Fruit fly (Drosophila melanogaster) whole organism, pupa: Measurements from ENCODE around the gene CG12229.
A peak's percentile ranks its signal among the peaks of the same experiment; 100 is the strongest.

Experiments used
- CG10348 ChIP-seq: fragments of 200-800 bp; sonication (Bioruptor generic); IDR thresholded peaks from 2 replicates; pipeline ENCODE4 v1.3.6; 2022; ENCODE audit warnings: missing biosample characterization, missing genetic modification characterization
- CG12605 ChIP-seq: fragments of 200-800 bp; sonication (Bioruptor generic); IDR thresholded peaks from 2 replicates; pipeline ENCODE4 v1.3.6; 2022; ENCODE audit warnings: missing biosample characterization, missing genetic modification characterization
- CG13204 ChIP-seq: fragments of 200-800 bp; sonication (Bioruptor generic); optimal IDR thresholded peaks from 2 replicates; lab custom pipeline; 2018; ENCODE audit warnings: missing biosample characterization, mild to moderate bottlenecking, missing genetic modification characterization, moderate library complexity
- CG17806 ChIP-seq: fragments of 200-800 bp; sonication (Bioruptor generic); optimal IDR thresholded peaks from 2 replicates; lab custom pipeline; 2018; ENCODE audit warnings: missing biosample characterization, mild to moderate bottlenecking, missing genetic modification characterization, moderate library complexity
- CG32121 ChIP-seq: fragments of 200-800 bp; sonication (Bioruptor generic); IDR thresholded peaks from 2 replicates; pipeline ENCODE4 v1.3.6; 2022; ENCODE audit warnings: missing biosample characterization, missing genetic modification characterization
- CG34367 ChIP-seq: fragments of 200-800 bp; sonication (Bioruptor generic); optimal IDR thresholded peaks from 2 replicates; lab custom pipeline; 2018; ENCODE audit warnings: missing biosample characterization, mild to moderate bottlenecking, missing genetic modification characterization
- CG4496 ChIP-seq: fragments of 200-800 bp; sonication (Bioruptor generic); IDR thresholded peaks from 3 replicates; pipeline ENCODE4 v1.3.6; 2022; ENCODE audit warnings: missing biosample characterization, missing genetic modification characterization
- CG8159 ChIP-seq: fragments of 200-800 bp; sonication (Bioruptor generic); optimal IDR thresholded peaks from 3 replicates; lab custom pipeline; 2018; ENCODE audit warnings: missing biosample characterization, mild to moderate bottlenecking, missing genetic modification characterization, moderate library complexity
- CG8301 ChIP-seq: fragments of 200-800 bp; sonication (Bioruptor generic); optimal IDR thresholded peaks from 2 replicates; lab custom pipeline; 2018; ENCODE audit warnings: missing biosample characterization, mild to moderate bottlenecking, missing genetic modification characterization
- CG9948 ChIP-seq: fragments of 200-800 bp; sonication (Bioruptor generic); optimal IDR thresholded peaks from 2 replicates; lab custom pipeline; 2018; ENCODE audit warnings: missing biosample characterization, mild to moderate bottlenecking, missing genetic modification characterization, moderate library complexity
- D1 ChIP-seq: fragments of 200-800 bp; sonication (Bioruptor generic); optimal IDR thresholded peaks from 2 replicates; lab custom pipeline; 2018; ENCODE audit warnings: missing biosample characterization, mild to moderate bottlenecking, missing genetic modification characterization, moderate library complexity
- EcR ChIP-seq: fragments of 200-800 bp; sonication (Bioruptor generic); optimal IDR thresholded peaks from 3 replicates; lab custom pipeline; 2019; ENCODE audit warnings: missing biosample characterization, missing genetic modification characterization, mild to moderate bottlenecking, moderate library complexity, missing genetic modification reagents
- Ets98B ChIP-seq: fragments of 200-800 bp; sonication (Bioruptor generic); IDR thresholded peaks from 2 replicates; pipeline ENCODE4 v1.3.6; 2022; ENCODE audit warnings: missing biosample characterization, missing genetic modification characterization
- Pif1A ChIP-seq: fragments of 200-800 bp; sonication (Bioruptor generic); optimal IDR thresholded peaks from 3 replicates; lab custom pipeline; 2016; ENCODE audit warnings: missing biosample characterization, missing genetic modification characterization
- Pif1B ChIP-seq: fragments of 200-800 bp; sonication (Bioruptor generic); optimal IDR thresholded peaks from 3 replicates; lab custom pipeline; 2016; ENCODE audit warnings: missing biosample characterization, missing genetic modification characterization
- Snoo ChIP-seq: fragments of 200-800 bp; sonication (Bioruptor generic); optimal IDR thresholded peaks from 3 replicates; lab custom pipeline; 2017; ENCODE audit warnings: missing biosample characterization, mild to moderate bottlenecking, missing genetic modification characterization, inconsistent platforms
- fd96Ca ChIP-seq: fragments of 200-800 bp; sonication (Bioruptor generic); IDR thresholded peaks from 3 replicates; pipeline ENCODE4 v1.3.6; 2022; ENCODE audit warnings: missing biosample characterization, missing genetic modification characterization
- gl ChIP-seq: fragments of 200-800 bp; sonication (Bioruptor generic); optimal IDR thresholded peaks from 2 replicates; lab custom pipeline; 2018; ENCODE audit warnings: missing biosample characterization, mild to moderate bottlenecking, missing genetic modification characterization
- rn ChIP-seq: fragments of 200-800 bp; sonication (Bioruptor generic); IDR thresholded peaks from 2 replicates; pipeline ENCODE4 v1.3.6; 2022; ENCODE audit warnings: missing biosample characterization, missing genetic modification characterization

Gene CG12229

DNA sequence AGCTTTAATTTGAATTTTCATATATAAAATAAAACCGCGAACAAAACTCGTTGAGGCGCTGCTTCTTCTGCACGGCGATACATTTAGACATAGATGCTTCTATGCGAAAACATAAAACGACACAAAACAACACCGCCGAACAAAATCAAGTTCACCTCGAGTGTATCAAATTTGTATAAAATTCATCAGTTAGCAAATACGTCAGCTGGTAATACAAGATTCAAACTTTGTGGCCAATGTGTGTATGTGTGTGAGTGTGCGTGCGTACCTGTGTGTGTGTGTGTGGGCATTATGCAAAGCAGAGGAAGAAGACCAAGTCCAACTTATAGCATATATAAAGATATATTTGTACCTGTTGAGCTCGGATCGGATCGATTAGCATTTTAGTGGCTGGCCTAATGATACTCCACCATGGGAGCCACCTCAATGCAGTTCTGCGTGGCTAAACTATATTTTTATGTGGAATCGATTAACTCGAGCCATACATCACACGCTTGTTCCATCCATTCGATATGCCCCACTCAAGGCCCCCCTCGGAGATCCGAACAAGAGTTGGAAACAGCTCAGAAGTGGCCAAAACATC lies 41.7 kb downstream of the CG12229 start:
- TF ChIP-seq CG8159, result no peak
- no peak for TF ChIP-seq CG32121 (GFP tag; lab: Robert Waterston, UW)
- no peak for TF ChIP-seq CG17806 (tag; lab: Kevin White, UChicago)

DNA sequence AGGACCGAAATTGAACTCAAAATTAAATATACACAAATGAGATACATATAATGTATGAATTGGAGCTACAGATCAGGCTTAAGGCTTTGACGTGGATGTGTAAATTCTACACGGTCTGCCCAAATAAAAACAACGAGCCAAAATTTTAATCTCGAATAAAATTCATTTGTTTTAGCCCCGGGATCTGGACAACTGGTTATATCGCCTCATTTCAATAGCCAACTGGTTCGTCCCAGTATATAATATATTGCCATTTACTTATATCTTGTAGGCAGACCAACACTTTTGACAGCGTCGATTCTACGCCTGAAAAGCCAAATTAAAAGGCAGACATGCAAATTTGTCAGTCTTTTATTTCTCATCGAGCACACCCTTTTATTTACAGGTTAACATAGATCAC lies 43.1 kb downstream of the CG12229 start:
- TF ChIP-seq CG9948 (tag; lab: Kevin White, UChicago), result no peak

DNA sequence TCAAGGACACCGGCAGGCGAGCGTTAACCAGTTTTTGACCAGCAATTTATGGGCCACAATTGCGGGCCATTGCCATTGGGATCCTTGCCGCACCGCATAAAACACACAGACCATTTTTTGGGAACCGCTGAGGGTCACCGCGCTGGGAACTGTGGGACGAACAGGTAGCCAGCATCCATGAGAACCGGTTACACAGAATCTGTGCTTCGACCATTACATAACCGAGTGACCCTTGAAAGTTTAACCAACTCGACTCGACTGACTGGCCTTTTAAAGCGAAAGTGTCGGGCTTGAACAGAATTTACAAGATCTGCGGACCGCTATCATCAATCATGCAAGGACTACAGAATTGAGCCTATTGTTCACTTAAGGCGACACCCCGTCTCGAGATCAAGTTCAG lies 43.8 kb downstream of the CG12229 start:
- TF ChIP-seq CG10348 (GFP tag; lab: Robert Waterston, UW) (no peak), Ets98B (GFP tag; lab: Robert Waterston, UW) (no peak), Pif1B (GFP tag; lab: Kevin White, UChicago) (no peak), EcR (GFP tag; lab: Kevin White, UChicago) (peak; percentile 96), CG13204 (GFP tag; lab: Kevin White, UChicago) (no peak)

DNA sequence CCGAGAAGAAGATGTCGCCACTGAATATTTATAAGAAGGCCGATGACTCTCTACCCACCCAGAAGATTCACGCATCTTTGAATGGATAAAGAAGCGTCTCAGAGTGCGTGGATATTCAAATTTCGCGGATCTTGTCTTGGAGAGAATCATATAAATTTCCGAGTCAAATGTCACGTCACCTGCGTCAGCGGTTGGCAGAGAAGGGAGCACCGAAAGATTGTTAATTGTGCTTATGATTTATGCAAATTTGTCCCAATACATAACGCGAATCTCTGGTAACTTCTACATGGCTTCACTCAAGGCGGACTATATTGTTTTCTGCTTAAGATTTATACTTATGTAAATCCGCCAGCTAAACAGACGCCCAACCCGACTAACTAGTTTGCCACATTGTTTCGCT lies 45.1 kb downstream of the CG12229 start:
- TF ChIP-seq gl (tag; lab: Kevin White, UChicago), result no peak
- no peak for TF ChIP-seq Pif1B (GFP tag; lab: Kevin White, UChicago)
- TF ChIP-seq CG34367 (tag; lab: Kevin White, UChicago), result no peak
- no peak for TF ChIP-seq EcR (GFP tag; lab: Kevin White, UChicago)
- TF ChIP-seq CG13204 (GFP tag; lab: Kevin White, UChicago), result no peak
- no peak for TF ChIP-seq rn
- no peak for TF ChIP-seq CG9948 (tag; lab: Kevin White, UChicago)
- no peak for TF ChIP-seq Ets98B (GFP tag; lab: Robert Waterston, UW)
- no peak for TF ChIP-seq CG12605 (GFP tag; lab: Robert Waterston, UW)
- no peak for TF ChIP-seq CG10348 (GFP tag; lab: Robert Waterston, UW)
- no peak for TF ChIP-seq D1
- TF ChIP-seq CG17806 (tag; lab: Kevin White, UChicago), result no peak

DNA sequence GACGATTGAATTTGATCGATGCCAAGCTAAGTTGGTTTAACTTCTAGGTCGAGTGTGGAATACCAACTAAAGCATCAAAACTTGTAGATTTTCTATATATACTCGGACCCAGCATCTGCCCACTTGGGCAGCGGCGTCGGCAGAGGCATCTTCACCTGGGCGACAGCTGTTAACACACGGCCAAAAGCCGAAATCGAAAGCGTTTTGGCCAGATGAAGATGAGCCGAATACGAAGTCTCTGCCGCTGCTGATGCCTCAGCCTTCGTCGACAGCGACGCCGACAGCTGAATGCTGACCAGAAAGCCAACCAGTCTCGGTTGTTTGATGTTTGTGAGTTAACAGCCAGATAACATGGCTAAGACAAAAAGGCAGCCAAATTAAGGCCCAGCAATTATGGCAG lies 47.3 kb downstream of the CG12229 start, which contains the start of gene CG13731:
TSS of gene CG13731 (minus strand) at position 62 of the 400 bp plus-strand sequence.
- TF ChIP-seq CG12605 (GFP tag; lab: Robert Waterston, UW) (no peak), Ets98B (GFP tag; lab: Robert Waterston, UW) (no peak), fd96Ca (GFP tag; lab: Robert Waterston, UW) (no peak), CG8301 (tag; lab: Kevin White, UChicago) (no peak), Pif1B (GFP tag; lab: Kevin White, UChicago) (no peak), CG4496 (GFP tag; lab: Robert Waterston, UW) (no peak)

DNA sequence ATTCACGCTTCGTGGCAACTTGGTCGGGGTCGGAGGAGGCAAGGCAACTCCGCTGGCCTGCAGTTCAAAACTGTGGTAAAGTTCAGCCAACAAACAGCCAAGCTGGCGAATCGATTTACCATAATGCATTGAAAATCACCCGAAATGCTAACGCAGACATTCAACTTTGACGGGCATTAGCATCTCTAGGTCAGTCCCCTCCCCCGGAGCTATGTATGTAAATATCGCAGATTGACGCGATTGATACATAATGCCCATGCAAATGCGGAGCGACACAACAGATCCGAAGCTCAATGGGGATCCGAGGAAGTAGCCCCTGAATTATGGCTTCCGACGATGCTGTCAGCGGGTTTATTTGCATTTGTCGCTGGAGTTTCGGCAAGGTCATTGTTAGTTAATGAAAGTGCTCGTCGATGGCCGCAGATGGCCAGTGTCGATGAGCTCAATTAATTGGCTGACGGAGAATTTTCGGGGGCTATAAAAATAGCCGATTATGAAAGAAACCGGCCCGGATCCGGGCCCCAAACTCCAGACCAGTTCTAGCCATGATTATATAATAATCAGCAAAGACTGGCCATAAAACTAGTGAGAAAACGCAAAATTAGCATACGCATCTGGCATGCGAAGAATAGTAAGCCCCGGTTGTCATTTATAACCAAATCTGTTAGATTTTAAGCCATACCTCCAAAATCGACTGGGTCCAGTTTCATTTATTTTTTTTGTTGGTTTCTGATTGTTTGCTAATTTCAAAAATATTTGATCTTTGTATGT lies 49.4 kb downstream of the CG12229 start:
- no peak for TF ChIP-seq CG10348 (GFP tag; lab: Robert Waterston, UW)
- no peak for TF ChIP-seq CG8159
- no peak for TF ChIP-seq CG4496 (GFP tag; lab: Robert Waterston, UW)
- no peak for TF ChIP-seq CG12605 (GFP tag; lab: Robert Waterston, UW)
- no peak for TF ChIP-seq EcR (GFP tag; lab: Kevin White, UChicago)
- TF ChIP-seq CG8301 (tag; lab: Kevin White, UChicago), result no peak
- no peak for TF ChIP-seq D1
- no peak for TF ChIP-seq CG32121 (GFP tag; lab: Robert Waterston, UW)
- TF ChIP-seq CG13204 (GFP tag; lab: Kevin White, UChicago), result no peak
- TF ChIP-seq Pif1A (GFP tag; lab: Kevin White, UChicago), result no peak
- TF ChIP-seq Ets98B (GFP tag; lab: Robert Waterston, UW), result no peak
- TF ChIP-seq Pif1B (GFP tag; lab: Kevin White, UChicago), result no peak
- TF ChIP-seq CG34367 (tag; lab: Kevin White, UChicago), result no peak
- TF ChIP-seq Snoo, result no peak
